Fruit fly (Drosophila melanogaster) whole organism, prepupa: ENCODE measurements around the gene CG2889.

Experiments used
- CG10669 ChIP-seq: fragments of 200-800 bp; sonication (Bioruptor generic); optimal IDR thresholded peaks from 3 replicates; lab custom pipeline; 2018; ENCODE audit warnings: missing biosample characterization, mild to moderate bottlenecking, missing genetic modification characterization, moderate library complexity
- CG8319 ChIP-seq: fragments of 200-800 bp; sonication (Bioruptor generic); optimal IDR thresholded peaks from 3 replicates; lab custom pipeline; 2016; ENCODE audit warnings: missing biosample characterization, missing genetic modification characterization
- Ets96B ChIP-seq: fragments of 200-800 bp; optimal IDR thresholded peaks from 2 replicates; lab custom pipeline; 2019; ENCODE audit warnings: missing biosample characterization, mild to moderate bottlenecking, missing genetic modification characterization, moderate library complexity
- Hr39 ChIP-seq: fragments of 200-800 bp; sonication (Bioruptor generic); optimal IDR thresholded peaks from 2 replicates; lab custom pipeline; 2016; ENCODE audit warnings: missing biosample characterization, missing genetic modification characterization
- Lpt ChIP-seq: fragments of 200-800 bp; sonication (Bioruptor generic); optimal IDR thresholded peaks from 3 replicates; lab custom pipeline; 2016; ENCODE audit warnings: missing biosample characterization, missing genetic modification characterization
- Sox102F ChIP-seq: fragments of 200-800 bp; sonication (Bioruptor generic); optimal IDR thresholded peaks from 2 replicates; lab custom pipeline; 2016; ENCODE audit warnings: missing biosample characterization, mild to moderate bottlenecking, missing genetic modification characterization
- Sox15 ChIP-seq: fragments of 200-800 bp; sonication (Bioruptor generic); optimal IDR thresholded peaks from 3 replicates; lab custom pipeline; 2016; ENCODE audit warnings: missing biosample characterization, missing genetic modification characterization
- cyc ChIP-seq: fragments of 200-800 bp; sonication (Bioruptor generic); optimal IDR thresholded peaks from 3 replicates; lab custom pipeline; 2016; ENCODE audit warnings: missing biosample characterization, missing genetic modification characterization
- dac ChIP-seq: fragments of 200-800 bp; sonication (Bioruptor generic); optimal IDR thresholded peaks from 2 replicates; lab custom pipeline; 2017; ENCODE audit warnings: missing biosample characterization, mild to moderate bottlenecking, missing genetic modification characterization
- eg ChIP-seq: fragments of 200-800 bp; sonication (Bioruptor generic); IDR thresholded peaks from 3 replicates; pipeline ENCODE4 v1.3.6; 2022; ENCODE audit warnings: missing biosample characterization, missing genetic modification characterization
- lz ChIP-seq: fragments of 200-800 bp; sonication (Bioruptor generic); optimal IDR thresholded peaks from 3 replicates; lab custom pipeline; 2016; ENCODE audit warnings: missing biosample characterization, missing genetic modification characterization
- topi ChIP-seq: fragments of 200-800 bp; sonication (Bioruptor generic); optimal IDR thresholded peaks from 3 replicates; lab custom pipeline; 2016; ENCODE audit warnings: missing biosample characterization, missing genetic modification characterization
- vri ChIP-seq: fragments of 200-800 bp; sonication (Bioruptor generic); optimal IDR thresholded peaks from 3 replicates; lab custom pipeline; 2016; ENCODE audit warnings: missing biosample characterization, mild to moderate bottlenecking, missing genetic modification characterization

DNA sequence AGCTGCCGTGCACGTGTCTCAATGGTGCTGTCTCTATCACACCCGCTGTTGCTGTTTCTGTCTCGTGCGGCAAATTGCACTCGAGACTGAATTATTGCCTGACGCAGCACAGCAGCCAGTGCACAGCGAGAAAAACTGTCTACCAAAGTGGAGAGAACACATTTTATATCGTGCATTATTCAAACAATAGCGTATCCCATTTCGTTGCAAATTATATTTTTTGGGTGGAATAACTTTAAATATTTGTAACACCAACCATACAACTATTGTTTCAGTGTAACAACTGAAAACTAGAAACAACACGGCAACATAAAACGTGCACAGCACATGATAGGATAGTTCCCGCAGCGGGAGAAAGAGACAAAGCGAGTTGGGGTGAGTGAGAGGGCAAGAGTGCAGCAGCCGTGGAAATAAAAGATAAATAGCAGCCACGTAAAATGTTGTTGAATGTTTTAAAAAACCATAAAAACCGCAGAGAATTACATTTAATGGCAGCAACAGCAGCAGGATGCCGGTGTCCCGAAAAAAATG lies 41.6 kb downstream of the CG2889 start:
- TF ChIP-seq CG8319 (GFP tag; lab: Kevin White, UChicago) (no peak), lz (GFP tag; lab: Kevin White, UChicago) (peak; percentile 37), dac (GFP tag; lab: Kevin White, UChicago) (no peak), CG10669 (peak; percentile 65), Sox102F (no peak), vri (GFP tag; lab: Kevin White, UChicago) (no peak), cyc (GFP tag; lab: Kevin White, UChicago) (peak; percentile 31), Hr39 (peak; percentile 11), Sox15 (GFP tag; lab: Kevin White, UChicago) (peak; percentile 4), topi (GFP tag; lab: Kevin White, UChicago) (peak; percentile 42), eg (GFP tag; lab: Robert Waterston, UW) (peak; percentile 75), Lpt (peak; percentile 14), Ets96B (tag; lab: Kevin White, UChicago) (peak; percentile 58)
